Worm (Caenorhabditis elegans) whole organism, L2 larva: ENCODE measurements around the gene clec-139.

Experiments used
- C34F6.9 ChIP-seq: fragments of 150-350 bp; optimal IDR thresholded peaks from 2 replicates; lab custom pipeline; 2014; ENCODE audit warnings: missing biosample characterization, missing genetic modification characterization
- ama-1 ChIP-seq: fragments of 150-350 bp; optimal IDR thresholded peaks from 2 replicates; lab custom pipeline; 2018; ENCODE audit warnings: inconsistent platforms
- ceh-16 ChIP-seq: fragments of 150-350 bp; optimal IDR thresholded peaks from 2 replicates; lab custom pipeline; 2014; ENCODE audit warnings: missing biosample characterization, missing genetic modification characterization
- ceh-82 ChIP-seq: fragments of 150-350 bp; optimal IDR thresholded peaks from 2 replicates; lab custom pipeline; 2014; ENCODE audit warnings: missing biosample characterization, missing genetic modification characterization
- lin-39 ChIP-seq: fragments of 150-350 bp; optimal IDR thresholded peaks from 2 replicates; lab custom pipeline; 2014; ENCODE audit warnings: missing biosample characterization, missing genetic modification reagents, missing genetic modification characterization
- nhr-23 ChIP-seq: fragments of 150-350 bp; optimal IDR thresholded peaks from 2 replicates; lab custom pipeline; 2014; ENCODE audit warnings: missing biosample characterization, missing genetic modification reagents, missing genetic modification characterization
- nhr-237 ChIP-seq: fragments of 150-350 bp; optimal IDR thresholded peaks from 2 replicates; lab custom pipeline; 2014; ENCODE audit warnings: missing biosample characterization, missing genetic modification characterization
- nhr-6 ChIP-seq: fragments of 150-350 bp; optimal IDR thresholded peaks from 2 replicates; lab custom pipeline; 2014; ENCODE audit warnings: missing biosample characterization, missing genetic modification characterization
- unc-62 ChIP-seq: fragments of 150-350 bp; optimal IDR thresholded peaks from 2 replicates; lab custom pipeline; 2014; ENCODE audit warnings: missing biosample characterization, missing genetic modification reagents, missing genetic modification characterization
- ztf-4 ChIP-seq: fragments of 150-350 bp; optimal IDR thresholded peaks from 2 replicates; lab custom pipeline; 2014; ENCODE audit warnings: missing biosample characterization, missing genetic modification characterization

DNA sequence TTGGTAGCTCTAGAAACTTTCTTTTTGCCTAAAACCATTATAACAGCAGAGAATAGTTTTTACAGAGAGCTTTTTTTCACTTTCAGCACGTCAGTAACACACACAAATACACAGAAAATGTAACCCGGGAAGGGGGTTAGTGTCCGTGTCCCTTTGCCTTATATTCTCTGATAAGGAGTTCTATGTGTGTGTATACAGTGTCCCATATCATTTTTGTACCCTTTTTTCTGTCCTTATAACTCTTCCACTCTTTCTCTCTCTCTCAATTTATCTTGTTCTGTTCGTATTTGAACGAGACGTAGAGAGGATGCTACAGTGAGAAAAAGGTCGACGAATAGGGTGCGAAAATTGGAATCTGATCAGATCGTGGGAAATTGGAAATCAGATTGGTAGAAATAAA, 22.7 kb downstream of the clec-139 start:
- no peak for TF ChIP-seq nhr-6 (tag; lab: Kevin White, UChicago)
- TF ChIP-seq ceh-16, result no peak
- TF ChIP-seq unc-62 (GFP tag; lab: Kevin White, UChicago), result no peak
- TF ChIP-seq ama-1 (lab: Kevin White, UChicago), result no peak
- TF ChIP-seq ceh-82, result no peak
- no peak for TF ChIP-seq nhr-237 (tag; lab: Kevin White, UChicago)
- TF ChIP-seq lin-39 (tag; lab: Kevin White, UChicago), result no peak
- no peak for TF ChIP-seq nhr-23
- no peak for TF ChIP-seq C34F6.9
- no peak for TF ChIP-seq ztf-4
